ENCODE assay signal across 2 worm cellular contexts in the genomic region with DNA sequence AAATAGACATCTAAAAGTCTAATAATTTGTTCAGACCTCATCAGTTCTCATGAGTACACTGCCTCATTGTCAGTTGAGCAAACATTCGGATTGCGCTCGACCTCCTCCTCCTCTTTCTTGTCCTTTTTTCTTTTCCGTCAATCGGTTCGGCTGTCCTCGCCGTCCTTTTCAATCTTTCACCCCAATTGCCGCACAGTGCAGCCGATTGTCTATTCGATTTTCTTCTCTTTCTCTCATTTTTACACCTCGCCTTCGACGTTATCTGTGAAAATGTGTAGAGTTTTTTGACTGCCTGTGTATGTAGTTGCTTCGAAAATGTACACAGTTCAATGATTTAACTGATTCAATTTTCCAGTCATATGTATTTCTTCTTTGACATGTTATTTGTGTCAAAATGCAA.
TF ChIP-seq lines count a peak whose summit lies in the region.

No protein-coding gene starts in this region.

TF ChIP-seq in whole organism, L1 larva, 84 proteins besides CTCF, POLR2A, EP300 and RAD21 (continued from another document):
- TF ChIP-seq tbx-2 (tag; optimal IDR thresholded peaks at IDR 0.05; lab: Kevin White, UChicago) (no peak), skn-1 (tag; optimal IDR thresholded peaks at IDR 0.05; lab: Kevin White, UChicago) (no peak), vab-15 (tag; optimal IDR thresholded peaks at IDR 0.05; lab: Kevin White, UChicago) (no peak), isw-1 (GFP tag; IDR thresholded peaks at IDR 0.05; lab: Robert Waterston, UW) (no peak), egl-27 (tag; optimal IDR thresholded peaks at IDR 0.05; lab: Kevin White, UChicago) (no peak), pqm-1 (tag; optimal IDR thresholded peaks at IDR 0.05; lab: Kevin White, UChicago) (no peak), dpl-1 (GFP tag; optimal IDR thresholded peaks at IDR 0.05; lab: Kevin White, UChicago) (no peak), hlh-4 (tag; optimal IDR thresholded peaks at IDR 0.05; lab: Kevin White, UChicago) (no peak), nhr-85 (tag; lab: Kevin White, UChicago) (peak; percentile 37), ztf-4 (tag; optimal IDR thresholded peaks at IDR 0.05; lab: Kevin White, UChicago) (no peak), C34B4.2 (tag; optimal IDR thresholded peaks at IDR 0.05; lab: Kevin White, UChicago) (no peak), efl-1 (optimal IDR thresholded peaks at IDR 0.05; lab: Kevin White, UChicago) (no peak), efl-1 (GFP tag; optimal IDR thresholded peaks at IDR 0.05 in 1 of 2; lab: Kevin White, UChicago) (peak in 1 of 2 experiments; percentile 35), mep-1 (tag; optimal IDR thresholded peaks at IDR 0.05; lab: Kevin White, UChicago) (peak; percentile 19), nhr-90 (tag; optimal IDR thresholded peaks at IDR 0.05; lab: Kevin White, UChicago; ENCODE audit: poor library complexity) (no peak), sup-37 (GFP tag; optimal IDR thresholded peaks at IDR 0.05; lab: Kevin White, UChicago) (no peak), lir-3 (tag; optimal IDR thresholded peaks at IDR 0.05; lab: Kevin White, UChicago; ENCODE audit: poor library complexity) (no peak), dsc-1 (tag; optimal IDR thresholded peaks at IDR 0.05; lab: Kevin White, UChicago) (no peak), nhr-237 (tag; optimal IDR thresholded peaks at IDR 0.05; lab: Kevin White, UChicago) (no peak), lin-35 (GFP tag; optimal IDR thresholded peaks at IDR 0.05; lab: Kevin White, UChicago) (peak in 1 of 2 experiments; percentile 44), ceh-63 (GFP tag; optimal IDR thresholded peaks at IDR 0.05; lab: Kevin White, UChicago) (no peak), grh-1 (GFP tag; IDR thresholded peaks at IDR 0.05; lab: Robert Waterston, UW) (no peak), blmp-1 (tag; optimal IDR thresholded peaks at IDR 0.05; lab: Kevin White, UChicago) (peak; percentile 48), sox-4 (tag; optimal IDR thresholded peaks at IDR 0.05; lab: Kevin White, UChicago) (no peak), lsy-2 (tag; optimal IDR thresholded peaks at IDR 0.05; lab: Kevin White, UChicago) (peak in 1 of 2 experiments; percentile 2), sptf-1 (tag; optimal IDR thresholded peaks at IDR 0.05; lab: Kevin White, UChicago) (no peak), zag-1 (tag; optimal IDR thresholded peaks at IDR 0.05; lab: Kevin White, UChicago) (no peak), pax-3 (tag; optimal IDR thresholded peaks at IDR 0.05; lab: Kevin White, UChicago) (no peak), xbp-1 (tag; optimal IDR thresholded peaks at IDR 0.05; lab: Kevin White, UChicago) (no peak), nhr-19 (GFP tag; conservative IDR thresholded peaks at IDR 0.05; lab: Robert Waterston, UW) (no peak), hpl-2 (GFP tag; optimal IDR thresholded peaks at IDR 0.05; lab: Kevin White, UChicago) (no peak), F16B12.6 (tag; optimal IDR thresholded peaks at IDR 0.05; lab: Kevin White, UChicago) (no peak), mab-9 (GFP tag; IDR thresholded peaks at IDR 0.05; lab: Robert Waterston, UW) (no peak), lin-14 (GFP tag; optimal IDR thresholded peaks at IDR 0.05; lab: Kevin White, UChicago) (peak; percentile 49), irx-1 (tag; optimal IDR thresholded peaks at IDR 0.05; lab: Kevin White, UChicago) (no peak), unc-62 (GFP tag; optimal IDR thresholded peaks at IDR 0.05; lab: Kevin White, UChicago) (no peak), nhr-20 (tag; optimal IDR thresholded peaks at IDR 0.05; lab: Kevin White, UChicago) (peak; percentile 39), pag-3 (tag; optimal IDR thresholded peaks at IDR 0.05; lab: Kevin White, UChicago; ENCODE audit: borderline replicate concordance, insufficient read depth) (no peak), elt-2 (tag; optimal IDR thresholded peaks at IDR 0.05; lab: Kevin White, UChicago) (peak; percentile 23), jun-1 (tag; optimal IDR thresholded peaks at IDR 0.05; lab: Kevin White, UChicago) (no peak)

TF ChIP-seq in whole organism, L4 larva, 104 proteins besides CTCF, POLR2A, EP300 and RAD21 (continued from another document):
- TF ChIP-seq daf-12 (tag; optimal IDR thresholded peaks at IDR 0.05; lab: Kevin White, UChicago): no peak
- peak; percentile 78 for TF ChIP-seq nhr-28 (tag; optimal IDR thresholded peaks at IDR 0.05; lab: Kevin White, UChicago)
- TF ChIP-seq zip-11 (GFP tag; IDR thresholded peaks at IDR 0.05; lab: Robert Waterston, UW): no peak
- peak; percentile 34 for TF ChIP-seq dve-1 (tag; optimal IDR thresholded peaks at IDR 0.05; lab: Kevin White, UChicago; ENCODE audit: insufficient read depth)
- TF ChIP-seq pqm-1 (tag; optimal IDR thresholded peaks at IDR 0.05; lab: Kevin White, UChicago): peak; percentile 56
- no peak for TF ChIP-seq nhr-41 (GFP tag; IDR thresholded peaks at IDR 0.05; lab: Robert Waterston, UW)
- TF ChIP-seq lin-38 (GFP tag; IDR thresholded peaks at IDR 0.05; lab: Robert Waterston, UW): no peak
- TF ChIP-seq nhr-77 (tag; optimal IDR thresholded peaks at IDR 0.05; lab: Kevin White, UChicago): peak; percentile 57
